In genomic region chrX:9036237-9036636, ce11 we compare ENCODE assay signal across 5 worm cellular contexts.
A peak's percentile ranks its signal among the peaks of the same experiment; 100 is the strongest.
TF ChIP-seq lines count a peak whose summit lies in the region.

No protein-coding gene starts in this region.

TF ChIP-seq in whole organism, L1 larva, 84 proteins besides CTCF, POLR2A, EP300 and RAD21:
- peak; percentile 52 for TF ChIP-seq elt-2 (tag; optimal IDR thresholded peaks at IDR 0.05; lab: Kevin White, UChicago)
- TF ChIP-seq nhr-85 (tag; lab: Kevin White, UChicago) = no peak

TF ChIP-seq in whole organism, L2 larva, 48 proteins besides CTCF, POLR2A, EP300 and RAD21:
- TF ChIP-seq fos-1 (tag; optimal IDR thresholded peaks at IDR 0.05; lab: Kevin White, UChicago) (peak; percentile 72), sma-9 (GFP tag; optimal IDR thresholded peaks at IDR 0.05; lab: Kevin White, UChicago) (peak; percentile 12), sma-9 (tag; optimal IDR thresholded peaks at IDR 0.05; lab: Kevin White, UChicago) (no peak), unc-62 (GFP tag; optimal IDR thresholded peaks at IDR 0.05; lab: Kevin White, UChicago) (no peak)

TF ChIP-seq in whole organism, L3 larva, 47 proteins besides CTCF, POLR2A, EP300 and RAD21:
- TF ChIP-seq pqm-1 (tag; optimal IDR thresholded peaks at IDR 0.05; lab: Kevin White, UChicago) (peak; percentile 58), ama-1 (optimal IDR thresholded peaks at IDR 0.05; lab: Kevin White, UChicago) (no peak), R02D3.7 (tag; optimal IDR thresholded peaks at IDR 0.05; lab: Kevin White, UChicago) (no peak), ztf-4 (tag; optimal IDR thresholded peaks at IDR 0.05; lab: Kevin White, UChicago) (no peak), elt-2 (tag; optimal IDR thresholded peaks at IDR 0.05; lab: Kevin White, UChicago) (peak; percentile 73), hmg-11 (tag; optimal IDR thresholded peaks at IDR 0.05; lab: Kevin White, UChicago) (no peak), skn-1 (tag; optimal IDR thresholded peaks at IDR 0.05; lab: Kevin White, UChicago) (no peak), fos-1 (tag; optimal IDR thresholded peaks at IDR 0.05; lab: Kevin White, UChicago) (no peak), nhr-43 (tag; optimal IDR thresholded peaks at IDR 0.05; lab: Kevin White, UChicago; ENCODE audit: poor library complexity, severe bottlenecking) (no peak)

TF ChIP-seq in whole organism, L4 larva, 104 proteins besides CTCF, POLR2A, EP300 and RAD21:
- no peak for TF ChIP-seq daf-19 (GFP tag; conservative IDR thresholded peaks at IDR 0.05; lab: Robert Waterston, UW)
- no peak for TF ChIP-seq gei-8 (GFP tag; optimal IDR thresholded peaks at IDR 0.05; lab: Kevin White, UChicago)
- no peak for TF ChIP-seq madf-5 (GFP tag; IDR thresholded peaks at IDR 0.05; lab: Robert Waterston, UW)
- TF ChIP-seq lin-29 (GFP tag; IDR thresholded peaks at IDR 0.05; lab: Robert Waterston, UW) = no peak
- peak; percentile 22 for TF ChIP-seq hlh-11 (tag; optimal IDR thresholded peaks at IDR 0.05; lab: Kevin White, UChicago)
- no peak for TF ChIP-seq daf-8 (GFP tag; IDR thresholded peaks at IDR 0.05; lab: Robert Waterston, UW)
- no peak for TF ChIP-seq nhr-42 (GFP tag; IDR thresholded peaks at IDR 0.05; lab: Robert Waterston, UW)
- TF ChIP-seq lim-7 (GFP tag; IDR thresholded peaks at IDR 0.05; lab: Robert Waterston, UW) = no peak
- peak; percentile 36; the same call in 1 of the 2 replicates for TF ChIP-seq php-3 (GFP tag; IDR thresholded peaks at IDR 0.05; lab: Robert Waterston, UW)
- TF ChIP-seq zfp-2 (tag; optimal IDR thresholded peaks at IDR 0.05; lab: Kevin White, UChicago) = no peak
- TF ChIP-seq pqm-1 (tag; optimal IDR thresholded peaks at IDR 0.05; lab: Kevin White, UChicago) = peak; percentile 88
- no peak for TF ChIP-seq ztf-7 (tag; optimal IDR thresholded peaks at IDR 0.05; lab: Kevin White, UChicago)
- TF ChIP-seq Y75B8A.6 (GFP tag; IDR thresholded peaks at IDR 0.05; lab: Robert Waterston, UW) = no peak
- TF ChIP-seq dmd-6 (GFP tag; IDR thresholded peaks at IDR 0.05; lab: Robert Waterston, UW) = no peak
- TF ChIP-seq dmd-9 (GFP tag; IDR thresholded peaks at IDR 0.05; lab: Robert Waterston, UW) = no peak
- TF ChIP-seq mep-1 (tag; optimal IDR thresholded peaks at IDR 0.05; lab: Kevin White, UChicago) = no peak
- peak; percentile 50 for TF ChIP-seq nhr-28 (tag; optimal IDR thresholded peaks at IDR 0.05; lab: Kevin White, UChicago)
- TF ChIP-seq F44E2.7 (GFP tag; IDR thresholded peaks at IDR 0.05; lab: Robert Waterston, UW) = no peak
- TF ChIP-seq snpc-4 (tag; optimal IDR thresholded peaks at IDR 0.05; lab: Kevin White, UChicago) = no peak
- TF ChIP-seq arid-1 (GFP tag; conservative IDR thresholded peaks at IDR 0.05; lab: Robert Waterston, UW) = no peak
- TF ChIP-seq aha-1 (tag; lab: Kevin White, UChicago) = peak; percentile 61
- no peak for TF ChIP-seq tag-97 (GFP tag; IDR thresholded peaks at IDR 0.05; lab: Robert Waterston, UW)
- TF ChIP-seq fkh-10 (GFP tag; optimal IDR thresholded peaks at IDR 0.05; lab: Kevin White, UChicago) = no peak
- TF ChIP-seq F37D6.2 (tag; optimal IDR thresholded peaks at IDR 0.05; lab: Kevin White, UChicago) = no peak
- TF ChIP-seq Y105C5A.15 (GFP tag; IDR thresholded peaks at IDR 0.05; lab: Robert Waterston, UW) = no peak
- no peak for TF ChIP-seq set-16 (GFP tag; IDR thresholded peaks at IDR 0.05; lab: Robert Waterston, UW)
- no peak for TF ChIP-seq lin-13 (GFP tag; optimal IDR thresholded peaks at IDR 0.05; lab: Kevin White, UChicago)
- no peak for TF ChIP-seq nhr-111 (GFP tag; optimal IDR thresholded peaks at IDR 0.05; lab: Kevin White, UChicago)
- no peak for TF ChIP-seq nhr-237 (tag; optimal IDR thresholded peaks at IDR 0.05; lab: Kevin White, UChicago)
TF ChIP-seq in whole organism, L4 larva: peak in this region for 5.

TF ChIP-seq in whole organism, young adult, 124 proteins besides CTCF, POLR2A, EP300 and RAD21:
- TF ChIP-seq lin-35 (GFP tag; optimal IDR thresholded peaks at IDR 0.05; lab: Kevin White, UChicago) (no peak), Y67H2A.10 (GFP tag; conservative IDR thresholded peaks at IDR 0.05; lab: Robert Waterston, UW) (no peak), dox-1 (GFP tag; IDR thresholded peaks at IDR 0.05; lab: Robert Waterston, UW) (peak; percentile 29; the same call in 1 of the 2 replicates), snpc-1.1 (tag; optimal IDR thresholded peaks at IDR 0.05; lab: Kevin White, UChicago; ENCODE audit: insufficient read depth) (no peak), nhr-80 (tag; optimal IDR thresholded peaks at IDR 0.05; lab: Kevin White, UChicago) (peak; percentile 64), madf-3 (GFP tag; IDR thresholded peaks at IDR 0.05; lab: Robert Waterston, UW) (no peak), pbrm-1 (GFP tag; IDR thresholded peaks at IDR 0.05; lab: Robert Waterston, UW) (no peak), ztf-3 (GFP tag; optimal IDR thresholded peaks at IDR 0.05; lab: Kevin White, UChicago) (no peak)
